Worm (Caenorhabditis elegans) whole organism, L1 larva: ENCODE results near the gene fbxa-11.

Experiments used
- C34B4.2 ChIP-seq: sonication (generic microtip); optimal IDR thresholded peaks from 2 replicates; lab custom pipeline; 2017; ENCODE audit warnings: mild to moderate bottlenecking, missing genetic modification characterization, missing compliant biosample characterization
- ama-1 ChIP-seq: fragments of 150-350 bp; optimal IDR thresholded peaks from 2 replicates; lab custom pipeline; 2014
- ceh-8 ChIP-seq: fragments of 200-800 bp; sonication (Bioruptor generic); optimal IDR thresholded peaks from 2 replicates; lab custom pipeline; 2018; ENCODE audit warnings: mild to moderate bottlenecking, missing genetic modification characterization, moderate library complexity, missing compliant biosample characterization
- ces-1 ChIP-seq: fragments of 150-350 bp; optimal IDR thresholded peaks from 2 replicates; lab custom pipeline; 2014; ENCODE audit warnings: missing biosample characterization, missing genetic modification reagents, missing genetic modification characterization
- lir-3 ChIP-seq: sonication (generic microtip); optimal IDR thresholded peaks from 2 replicates; lab custom pipeline; 2016; ENCODE audit warnings: mild to moderate bottlenecking, missing genetic modification characterization, moderate library complexity, missing compliant biosample characterization; ENCODE audit not compliant: poor library complexity
- mep-1 ChIP-seq: fragments of 150-350 bp; optimal IDR thresholded peaks from 2 replicates; lab custom pipeline; 2014; ENCODE audit warnings: missing biosample characterization, missing genetic modification characterization
- pag-3 ChIP-seq: sonication (generic microtip); optimal IDR thresholded peaks from 2 replicates; lab custom pipeline; 2017; ENCODE audit warnings: missing genetic modification characterization, mild to moderate bottlenecking, missing compliant biosample characterization, antibody characterized with exemption, borderline replicate concordance; ENCODE audit not compliant: insufficient read depth

DNA sequence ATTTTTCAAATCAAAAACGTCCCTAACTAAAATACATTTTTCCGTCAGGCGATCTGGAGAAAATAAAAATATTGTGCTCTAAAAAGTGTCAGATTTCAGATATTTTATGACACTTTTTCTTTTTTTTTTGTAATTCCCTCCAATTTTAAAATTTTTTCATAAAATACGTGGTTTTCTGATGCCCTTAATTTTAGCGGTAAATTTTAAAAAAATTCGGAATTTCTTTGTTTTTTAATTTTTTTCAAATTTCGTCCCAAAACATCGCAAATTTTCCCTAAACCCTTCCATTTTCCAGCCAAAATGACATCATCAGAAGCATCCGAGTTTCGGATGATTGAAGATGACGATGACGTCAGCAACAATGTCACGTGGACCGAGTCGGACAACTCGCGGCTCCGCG, 40.9 kb downstream of the fbxa-11 start, which contains the start of gene trp-2:
- TF ChIP-seq mep-1 (tag; lab: Kevin White, UChicago) (no peak), lir-3 (no peak), ceh-8 (GFP tag; lab: Kevin White, UChicago) (no peak), pag-3 (no peak), C34B4.2 (no peak), ama-1 (no peak), ces-1 (GFP tag; lab: Kevin White, UChicago) (no peak)
